Fruit fly (Drosophila melanogaster) whole organism, embryonic: Measurements from ENCODE around the gene CG12522.

ENCODE experiments used
- Awh ChIP-seq: fragments of 200-800 bp; sonication (Bioruptor generic); IDR thresholded peaks from 2 replicates; pipeline ENCODE4, ENCODE4 v1.3.6; 2022; ENCODE audit warnings: missing biosample characterization, missing genetic modification characterization
- CG10543 ChIP-seq: fragments of 200-800 bp; sonication (Bioruptor generic); optimal IDR thresholded peaks from 3 replicates; lab custom pipeline; 2017; ENCODE audit warnings: missing biosample characterization, mild to moderate bottlenecking, missing genetic modification characterization, moderate library complexity
- CG11723 ChIP-seq: fragments of 200-800 bp; sonication (Bioruptor generic); optimal IDR thresholded peaks from 2 replicates; lab custom pipeline; 2017; ENCODE audit warnings: missing biosample characterization, mild to moderate bottlenecking, missing genetic modification characterization
- CG12104 ChIP-seq: fragments of 200-800 bp; sonication (Bioruptor generic); optimal IDR thresholded peaks from 3 replicates; lab custom pipeline; 2016; ENCODE audit warnings: missing biosample characterization, missing genetic modification characterization
- CG1233 ChIP-seq: fragments of 200-800 bp; sonication (Bioruptor generic); optimal IDR thresholded peaks from 4 replicates; lab custom pipeline; 2018; ENCODE audit warnings: missing biosample characterization, mild to moderate bottlenecking, missing genetic modification characterization
- CG12769 ChIP-seq: fragments of 200-800 bp; sonication (Bioruptor generic); optimal IDR thresholded peaks from 2 replicates; lab custom pipeline; 2019; ENCODE audit warnings: missing biosample characterization, mild to moderate bottlenecking, missing genetic modification characterization, moderate library complexity
- CG14441 ChIP-seq: fragments of 200-800 bp; sonication (Bioruptor generic); IDR thresholded peaks from 2 replicates; pipeline ENCODE4 v1.3.6; 2022; ENCODE audit warnings: missing biosample characterization, missing genetic modification characterization
- CG16779 ChIP-seq: fragments of 200-800 bp; sonication (Bioruptor generic); IDR thresholded peaks from 2 replicates; pipeline ENCODE4 v1.3.6; 2022; ENCODE audit warnings: missing biosample characterization, missing genetic modification characterization
- CG16813 ChIP-seq: fragments of 200-800 bp; sonication (Bioruptor generic); IDR thresholded peaks from 3 replicates; pipeline ENCODE4 v1.3.6; 2022; ENCODE audit warnings: missing biosample characterization, missing genetic modification characterization; ENCODE audit not compliant: partially characterized antibody
- CG17829 ChIP-seq: fragments of 200-800 bp; optimal IDR thresholded peaks from 2 replicates; lab custom pipeline; 2019; ENCODE audit warnings: missing biosample characterization, mild to moderate bottlenecking, missing genetic modification characterization, moderate library complexity
- CG1832 ChIP-seq: fragments of 200-800 bp; sonication (Bioruptor generic); optimal IDR thresholded peaks from 2 replicates; lab custom pipeline; 2017; ENCODE audit warnings: missing biosample characterization, mild to moderate bottlenecking, missing genetic modification characterization, inconsistent platforms
- CG2129 ChIP-seq: fragments of 200-800 bp; sonication (Bioruptor generic); IDR thresholded peaks from 2 replicates; pipeline ENCODE4 v1.3.6; 2022; ENCODE audit warnings: missing biosample characterization, missing genetic modification characterization; ENCODE audit not compliant: partially characterized antibody
- CG43689 ChIP-seq: fragments of 200-800 bp; sonication (Bioruptor generic); IDR thresholded peaks from 2 replicates; pipeline ENCODE4 v1.3.6; 2022; ENCODE audit warnings: missing biosample characterization, missing genetic modification characterization
- CG5180 ChIP-seq: fragments of 200-800 bp; sonication (Bioruptor generic); optimal IDR thresholded peaks from 3 replicates; lab custom pipeline; 2017; ENCODE audit warnings: missing biosample characterization, missing genetic modification characterization, mild to moderate bottlenecking, moderate library complexity, missing genetic modification reagents
- CG6175 ChIP-seq: fragments of 200-800 bp; sonication (Bioruptor generic); IDR thresholded peaks from 3 replicates; pipeline ENCODE4 v1.3.6; 2022; ENCODE audit warnings: missing biosample characterization, missing genetic modification characterization
- CG6654 ChIP-seq: fragments of 200-800 bp; sonication (Bioruptor generic); optimal IDR thresholded peaks from 2 replicates; lab custom pipeline; 2017; ENCODE audit warnings: missing biosample characterization, mild to moderate bottlenecking, missing genetic modification characterization
- CG7745 ChIP-seq: fragments of 200-800 bp; sonication (Bioruptor generic); optimal IDR thresholded peaks from 2 replicates; lab custom pipeline; 2018; ENCODE audit warnings: missing biosample characterization, mild to moderate bottlenecking, missing genetic modification characterization, moderate library complexity
- CG7839 ChIP-seq: fragments of 200-800 bp; sonication (Bioruptor generic); optimal IDR thresholded peaks from 3 replicates; lab custom pipeline; 2018; ENCODE audit warnings: missing biosample characterization, mild to moderate bottlenecking, missing genetic modification characterization, moderate library complexity
- CG9609 ChIP-seq: fragments of 200-800 bp; sonication (Bioruptor generic); optimal IDR thresholded peaks from 3 replicates; lab custom pipeline; 2016; ENCODE audit warnings: missing biosample characterization, missing genetic modification characterization
- CG9727 ChIP-seq: fragments of 200-800 bp; sonication (Bioruptor generic); optimal IDR thresholded peaks from 3 replicates; lab custom pipeline; 2017; ENCODE audit warnings: missing biosample characterization, mild to moderate bottlenecking, missing genetic modification characterization
- CHES-1-like ChIP-seq: fragments of 200-800 bp; sonication (Bioruptor generic); optimal IDR thresholded peaks from 2 replicates; lab custom pipeline; 2016; ENCODE audit warnings: missing biosample characterization, missing genetic modification characterization
- D19A ChIP-seq: fragments of 200-800 bp; optimal IDR thresholded peaks from 3 replicates; lab custom pipeline; 2019; ENCODE audit warnings: missing biosample characterization, mild to moderate bottlenecking, missing genetic modification characterization, moderate library complexity
- E2f2 ChIP-seq: fragments of 200-800 bp; sonication (Bioruptor generic); IDR thresholded peaks from 2 replicates; pipeline ENCODE4 v1.3.6; 2022; ENCODE audit warnings: missing biosample characterization, missing genetic modification characterization
- H2.0 ChIP-seq: fragments of 200-800 bp; sonication (Bioruptor generic); IDR thresholded peaks from 2 replicates; pipeline ENCODE4 v1.3.6; 2022; ENCODE audit warnings: missing biosample characterization, missing genetic modification characterization
- Jarid2 ChIP-seq: fragments of 200-800 bp; sonication (Bioruptor generic); optimal IDR thresholded peaks from 3 replicates; lab custom pipeline; 2017; ENCODE audit warnings: mild to moderate bottlenecking, missing biosample characterization, missing genetic modification reagents, missing genetic modification characterization
- MESR4 ChIP-seq: fragments of 200-800 bp; sonication (Bioruptor generic); optimal IDR thresholded peaks from 2 replicates; lab custom pipeline; 2018; ENCODE audit warnings: missing biosample characterization, mild to moderate bottlenecking, missing genetic modification characterization, moderate library complexity
- MTF-1 ChIP-seq: fragments of 200-800 bp; sonication (Bioruptor generic); optimal IDR thresholded peaks from 2 replicates; lab custom pipeline; 2018; ENCODE audit warnings: missing biosample characterization, mild to moderate bottlenecking, missing genetic modification characterization, borderline replicate concordance
- Neu2 ChIP-seq: fragments of 200-800 bp; sonication (Bioruptor generic); optimal IDR thresholded peaks from 3 replicates; lab custom pipeline; 2016; ENCODE audit warnings: missing biosample characterization, missing genetic modification characterization, borderline replicate concordance
- Nf-YC ChIP-seq: fragments of 200-800 bp; optimal IDR thresholded peaks from 3 replicates; lab custom pipeline; 2019; ENCODE audit warnings: missing biosample characterization, mild to moderate bottlenecking, missing genetic modification characterization, moderate library complexity
- Scr ChIP-seq: fragments of 200-800 bp; sonication (Bioruptor generic); IDR thresholded peaks from 2 replicates; pipeline ENCODE4 v1.3.6; 2022; ENCODE audit warnings: missing biosample characterization, missing genetic modification characterization; ENCODE audit not compliant: partially characterized antibody
- Trl ChIP-seq, 3 experiments: fragments of >200 bp in 2 of 3; fragments of 200-800 bp in 1 of 3; sonication (Bioruptor generic) in 1 of 3; optimal IDR thresholded peaks; 2 replicates in 1 of 3; 3 replicates in 2 of 3; lab custom pipeline; 2016 to 2017; ENCODE audit warnings: missing biosample characterization in 1 of 3, missing genetic modification characterization in 1 of 3
- ac ChIP-seq: fragments of 200-800 bp; sonication (Bioruptor generic); optimal IDR thresholded peaks from 3 replicates; lab custom pipeline; 2017; ENCODE audit warnings: missing biosample characterization, mild to moderate bottlenecking, missing genetic modification characterization
- az2 ChIP-seq: fragments of 200-800 bp; sonication (Bioruptor generic); optimal IDR thresholded peaks from 3 replicates; lab custom pipeline; 2016; ENCODE audit warnings: missing biosample characterization, missing genetic modification characterization
- bowl ChIP-seq: fragments of 200-800 bp; sonication (Bioruptor generic); IDR thresholded peaks from 2 replicates; pipeline ENCODE4 v1.3.6; 2022; ENCODE audit warnings: missing biosample characterization, missing genetic modification characterization
- cg ChIP-seq: fragments of 200-800 bp; sonication (Bioruptor generic); optimal IDR thresholded peaks from 3 replicates; lab custom pipeline; 2019; ENCODE audit warnings: missing biosample characterization, mild to moderate bottlenecking, missing genetic modification characterization, moderate library complexity
- chm ChIP-seq: fragments of 200-800 bp; sonication (Bioruptor generic); IDR thresholded peaks from 2 replicates; pipeline ENCODE4 v1.3.6; 2022; ENCODE audit warnings: missing biosample characterization, missing genetic modification characterization
- corto ChIP-seq: fragments of 200-800 bp; sonication (Bioruptor generic); optimal IDR thresholded peaks from 2 replicates; lab custom pipeline; 2016; ENCODE audit warnings: missing biosample characterization, mild to moderate bottlenecking, missing genetic modification characterization, moderate library complexity
- dan ChIP-seq: fragments of 200-800 bp; sonication (Bioruptor generic); IDR thresholded peaks from 2 replicates; pipeline ENCODE4 v1.3.6; 2022; ENCODE audit warnings: missing biosample characterization, missing genetic modification characterization
- dm ChIP-seq: fragments of 200-800 bp; sonication (Bioruptor generic); optimal IDR thresholded peaks from 3 replicates; lab custom pipeline; 2016; ENCODE audit warnings: missing biosample characterization, missing genetic modification characterization
- gsb ChIP-seq: fragments of 200-800 bp; sonication (Bioruptor generic); IDR thresholded peaks from 2 replicates; pipeline ENCODE4 v1.3.6; 2022; ENCODE audit warnings: missing biosample characterization, missing genetic modification characterization
- kah ChIP-seq: fragments of 200-800 bp; sonication (Bioruptor generic); optimal IDR thresholded peaks from 2 replicates; lab custom pipeline; 2018; ENCODE audit warnings: missing biosample characterization, mild to moderate bottlenecking, missing genetic modification characterization
- mam ChIP-seq: fragments of 200-800 bp; sonication (Bioruptor generic); optimal IDR thresholded peaks from 3 replicates; lab custom pipeline; 2016; ENCODE audit warnings: missing biosample characterization, missing genetic modification characterization
- oc ChIP-seq: fragments of 200-800 bp; sonication (Bioruptor generic); optimal IDR thresholded peaks from 2 replicates; lab custom pipeline; 2018; ENCODE audit warnings: missing biosample characterization, mild to moderate bottlenecking, missing genetic modification characterization, moderate library complexity
- pros ChIP-seq: fragments of 200-800 bp; sonication (Bioruptor generic); optimal IDR thresholded peaks from 3 replicates; lab custom pipeline; 2019; ENCODE audit warnings: missing biosample characterization, mild to moderate bottlenecking, missing genetic modification characterization, moderate library complexity
- psq ChIP-seq: fragments of 200-800 bp; sonication (Bioruptor generic); optimal IDR thresholded peaks from 2 replicates; lab custom pipeline; 2017; ENCODE audit warnings: missing biosample characterization, missing genetic modification characterization
- sqz ChIP-seq: fragments of 200-800 bp; sonication (Bioruptor generic); optimal IDR thresholded peaks from 3 replicates; lab custom pipeline; 2018; ENCODE audit warnings: missing biosample characterization, mild to moderate bottlenecking, missing genetic modification characterization
- tap ChIP-seq: fragments of 200-800 bp; optimal IDR thresholded peaks from 3 replicates; lab custom pipeline; 2019; ENCODE audit warnings: missing biosample characterization, mild to moderate bottlenecking, missing genetic modification characterization, moderate library complexity
- trem ChIP-seq: fragments of 200-800 bp; optimal IDR thresholded peaks from 3 replicates; lab custom pipeline; 2019; ENCODE audit warnings: missing biosample characterization, mild to moderate bottlenecking, missing genetic modification characterization, moderate library complexity

Gene CG12522

DNA sequence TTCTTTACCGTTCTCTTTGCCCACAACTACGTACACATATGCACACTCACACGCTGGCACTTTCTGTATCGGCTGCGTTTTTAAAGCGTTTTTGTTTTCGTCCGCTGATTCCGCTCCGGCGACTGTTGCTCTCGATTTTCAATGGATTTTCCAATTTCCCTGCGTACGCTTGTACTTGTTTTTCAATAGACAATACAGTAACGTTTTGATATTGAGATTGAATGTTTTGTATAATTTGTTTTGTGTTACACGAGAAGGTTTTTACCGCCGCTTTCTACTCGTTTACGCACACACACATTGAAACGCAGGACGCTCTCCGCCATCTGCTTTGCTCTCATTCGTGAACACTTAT lies 15.4 kb upstream of the CG12522 start:
- peak; percentile 34 to 66 for TF ChIP-seq Trl (optimal IDR thresholded peaks at IDR 0.05; lab: Kevin White, UChicago)
- TF ChIP-seq Trl (GFP tag; optimal IDR thresholded peaks at IDR 0.05; lab: Kevin White, UChicago), result no peak
- TF ChIP-seq Neu2 (GFP tag; lab: Kevin White, UChicago), result no peak
- peak; percentile 3 for TF ChIP-seq CHES-1-like
- TF ChIP-seq cg (GFP tag; lab: Kevin White, UChicago), result peak; percentile 89
- TF ChIP-seq CG1832 (GFP tag; lab: Kevin White, UChicago), result no peak

DNA sequence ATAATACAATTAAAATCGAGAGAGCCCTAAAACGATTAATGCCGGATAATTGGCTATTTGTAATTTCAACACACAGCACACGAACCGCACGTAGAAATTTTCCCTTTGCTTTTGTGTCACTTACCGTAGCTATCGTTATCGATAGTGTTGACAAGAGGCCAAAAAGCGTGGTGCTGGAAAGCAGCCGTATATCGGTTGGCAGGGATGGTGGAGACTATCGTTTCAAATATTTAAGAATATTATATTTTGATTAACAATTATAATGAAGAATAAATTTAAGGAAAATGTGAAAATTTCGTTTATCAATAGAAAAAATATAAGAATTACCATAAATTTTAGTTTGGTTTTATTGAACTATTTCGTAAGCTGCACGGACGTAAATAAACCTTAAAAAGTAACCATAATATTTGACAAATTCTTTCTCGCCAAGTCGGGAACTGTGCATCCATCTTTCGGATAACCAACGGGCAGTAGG lies 15.0 kb upstream of the CG12522 start, which contains the start of gene JIL-1:
TSS of gene JIL-1 (minus strand) at position 148 of the 475 bp plus-strand sequence.
- TF ChIP-seq mam (GFP tag; lab: Kevin White, UChicago), result peak; percentile 64
- no peak for TF ChIP-seq CG6654 (GFP tag; lab: Kevin White, UChicago)
- TF ChIP-seq sqz (GFP tag; lab: Kevin White, UChicago), result peak; percentile 13
- TF ChIP-seq Jarid2 (GFP tag; lab: Kevin White, UChicago), result peak; percentile 27
- peak; percentile 79 for TF ChIP-seq CG7839 (tag; lab: Kevin White, UChicago)
- TF ChIP-seq CG10543 (GFP tag; lab: Kevin White, UChicago), result peak; percentile 60
- TF ChIP-seq corto (GFP tag; lab: Kevin White, UChicago), result no peak
- peak; percentile 8 for TF ChIP-seq trem (tag; lab: Kevin White, UChicago)
- peak; percentile 35 for TF ChIP-seq CG12769 (tag; lab: Kevin White, UChicago)
- peak; percentile 56 for TF ChIP-seq CG1233 (GFP tag; lab: Kevin White, UChicago)
- TF ChIP-seq psq (GFP tag; lab: Kevin White, UChicago), result peak; percentile 88
- peak; percentile 72; the same call in 1 of the 2 replicates for TF ChIP-seq CG16779
- TF ChIP-seq H2.0 (GFP tag; lab: Robert Waterston, UW), result peak; percentile 67
- peak; percentile 51 for TF ChIP-seq chm (GFP tag; lab: Robert Waterston, UW)
- peak; percentile 55 for TF ChIP-seq CG17829 (tag; lab: Kevin White, UChicago)
- no peak for TF ChIP-seq ac (GFP tag; lab: Kevin White, UChicago)
- peak; percentile 50 for TF ChIP-seq CG11723
- peak; percentile 89 for TF ChIP-seq CG16813 (GFP tag; lab: Robert Waterston, UW)
- peak; percentile 71; the same call in 2 of the 3 replicates for TF ChIP-seq CG6175
- no peak for TF ChIP-seq dm (GFP tag; lab: Kevin White, UChicago)
- peak; percentile 48 for TF ChIP-seq az2 (GFP tag; lab: Kevin White, UChicago)
- TF ChIP-seq MTF-1 (GFP tag; lab: Kevin White, UChicago), result no peak
- TF ChIP-seq Nf-YC (tag; lab: Kevin White, UChicago), result peak; percentile 65
- TF ChIP-seq oc (tag; lab: Kevin White, UChicago), result peak; percentile 17
- TF ChIP-seq CG14441 (GFP tag; lab: Robert Waterston, UW), result peak; percentile 77
- TF ChIP-seq gsb, result peak; percentile 28; the same call in 1 of the 2 replicates
- peak; percentile 70 for TF ChIP-seq MESR4 (GFP tag; lab: Kevin White, UChicago)
- TF ChIP-seq CG7745 (tag; lab: Kevin White, UChicago), result no peak
- no peak for TF ChIP-seq CG12104 (GFP tag; lab: Kevin White, UChicago)
- no peak for TF ChIP-seq D19A (tag; lab: Kevin White, UChicago)
- no peak for TF ChIP-seq dan (GFP tag; lab: Robert Waterston, UW)
- TF ChIP-seq pros, result no peak
- TF ChIP-seq CG2129 (GFP tag; lab: Robert Waterston, UW), result peak; percentile 78
- TF ChIP-seq kah (GFP tag; lab: Kevin White, UChicago), result no peak
- peak; percentile 49 for TF ChIP-seq E2f2 (GFP tag; lab: Robert Waterston, UW)
- no peak for TF ChIP-seq CG5180 (GFP tag; lab: Kevin White, UChicago)
- TF ChIP-seq Awh (GFP tag; lab: Robert Waterston, UW), result no peak
- peak; percentile 28 for TF ChIP-seq CG9727
- TF ChIP-seq Scr (GFP tag; lab: Robert Waterston, UW), result peak; percentile 88
- TF ChIP-seq CG43689 (GFP tag; lab: Robert Waterston, UW), result 0 out of 2 replicates have a peak, but pooled peaks have one; percentile 31
- TF ChIP-seq CG9609, result peak; percentile 3
- no peak; the same call in 1 of the 2 replicates for TF ChIP-seq bowl (GFP tag; lab: Robert Waterston, UW)
- no peak for TF ChIP-seq tap (tag; lab: Kevin White, UChicago)
